Worm (Caenorhabditis elegans) whole organism, young adult: ENCODE measurements around the gene dss-1.

ENCODE experiments used
- akir-1 ChIP-seq: fragments of 200-800 bp; sonication (Bioruptor generic); optimal IDR thresholded peaks from 2 replicates; lab custom pipeline; 2018; ENCODE audit warnings: mild to moderate bottlenecking, missing genetic modification characterization, moderate library complexity, missing compliant biosample characterization
- aptf-2 ChIP-seq: fragments of 200-800 bp; sonication (Bioruptor generic); conservative IDR thresholded peaks from 2 replicates; pipeline ENCODE4 v1.3.6; 2022; ENCODE audit warnings: missing genetic modification reagents, missing genetic modification characterization, missing compliant biosample characterization
- bed-1 ChIP-seq: fragments of 200-800 bp; sonication (Bioruptor generic); IDR thresholded peaks from 2 replicates; pipeline ENCODE4 v1.3.6; 2022; ENCODE audit warnings: missing genetic modification reagents, missing genetic modification characterization, missing compliant biosample characterization
- dpl-1 ChIP-seq: fragments of 150-350 bp; optimal IDR thresholded peaks from 2 replicates; lab custom pipeline; 2014; ENCODE audit warnings: missing biosample characterization, missing genetic modification reagents, missing genetic modification characterization
- ekl-4 ChIP-seq: fragments of 200-800 bp; sonication (Bioruptor generic); IDR thresholded peaks from 2 replicates; pipeline ENCODE4 v1.3.6; 2022; ENCODE audit warnings: missing genetic modification reagents, missing genetic modification characterization, missing compliant biosample characterization
- let-607 ChIP-seq, 2 experiments: fragments of 200-800 bp in 1 of 2; sonication (Bioruptor generic) in 1 of 2; sonication (generic microtip) in 1 of 2; optimal IDR thresholded peaks; 2 replicates each; lab custom pipeline; 2016 to 2018; ENCODE audit warnings: mild to moderate bottlenecking in 2 of 2, missing compliant biosample characterization in 2 of 2, missing genetic modification characterization in 2 of 2, moderate library complexity in 2 of 2, missing genotype in 1 of 2
- lin-54 ChIP-seq: fragments of 200-800 bp; sonication (Bioruptor generic); optimal IDR thresholded peaks from 2 replicates; lab custom pipeline; 2018; ENCODE audit warnings: mild to moderate bottlenecking, missing genetic modification characterization, missing compliant biosample characterization
- lir-1 ChIP-seq: fragments of 200-800 bp; sonication (Bioruptor generic); conservative IDR thresholded peaks from 2 replicates; pipeline ENCODE4 v1.3.6; 2022; ENCODE audit warnings: missing genetic modification reagents, missing genetic modification characterization, missing compliant biosample characterization
- rcor-1 ChIP-seq: fragments of 200-800 bp; sonication (Bioruptor generic); IDR thresholded peaks from 2 replicates; pipeline ENCODE4 v1.3.6; 2022; ENCODE audit warnings: missing genetic modification reagents, missing genetic modification characterization, missing compliant biosample characterization
- unc-130 ChIP-seq: sonication (generic microtip); optimal IDR thresholded peaks from 2 replicates; lab custom pipeline; 2016; ENCODE audit warnings: missing genetic modification reagents, missing genetic modification characterization, missing compliant biosample characterization
- ztf-18 ChIP-seq: sonication (generic microtip); optimal IDR thresholded peaks from 2 replicates; lab custom pipeline; 2016; ENCODE audit warnings: missing genotype, mild to moderate bottlenecking, missing genetic modification characterization, missing compliant biosample characterization
- ztf-22 ChIP-seq: fragments of 200-800 bp; sonication (Bioruptor generic); optimal IDR thresholded peaks from 2 replicates; lab custom pipeline; 2018; ENCODE audit warnings: mild to moderate bottlenecking, missing genetic modification characterization, moderate library complexity, missing compliant biosample characterization
- ztf-28 ChIP-seq: fragments of 200-800 bp; sonication (Bioruptor generic); IDR thresholded peaks from 2 replicates; pipeline ENCODE4 v1.3.6; 2022; ENCODE audit warnings: missing genetic modification reagents, missing genetic modification characterization, missing compliant biosample characterization

DNA sequence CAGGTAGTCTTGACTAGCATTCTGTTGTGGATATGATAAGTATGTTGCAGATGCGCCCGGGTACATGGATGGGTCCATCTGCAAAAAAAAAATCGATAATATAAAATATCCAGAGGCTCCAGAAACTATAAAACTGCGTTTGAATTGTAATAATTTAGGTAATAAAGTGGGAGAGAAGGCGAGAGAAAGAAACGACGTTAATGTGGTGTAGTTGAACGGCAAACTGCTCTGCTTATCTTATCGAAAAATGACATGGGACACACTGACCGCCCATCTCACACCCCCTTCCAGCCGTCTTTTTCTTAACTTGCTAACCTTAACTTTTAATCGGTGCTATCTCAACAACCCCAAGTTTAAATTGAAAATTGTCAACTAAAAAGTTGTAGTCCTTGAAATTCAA lies 25.9 kb upstream of the dss-1 start:
- no peak for TF ChIP-seq bed-1 (GFP tag; lab: Robert Waterston, UW)
- no peak for TF ChIP-seq dpl-1
- no peak for TF ChIP-seq ekl-4 (GFP tag; lab: Robert Waterston, UW)
- TF ChIP-seq let-607 (tag; optimal IDR thresholded peaks at IDR 0.05; lab: Kevin White, UChicago), result no peak
- TF ChIP-seq unc-130 (GFP tag; lab: Kevin White, UChicago), result no peak
- no peak for TF ChIP-seq ztf-22 (GFP tag; lab: Kevin White, UChicago)
- no peak for TF ChIP-seq lir-1 (GFP tag; lab: Robert Waterston, UW)
- no peak for TF ChIP-seq ztf-18 (tag; lab: Kevin White, UChicago)
- TF ChIP-seq akir-1 (GFP tag; lab: Kevin White, UChicago), result no peak
- no peak for TF ChIP-seq aptf-2 (GFP tag; lab: Robert Waterston, UW)
- no peak for TF ChIP-seq ztf-28 (GFP tag; lab: Robert Waterston, UW)
- no peak for TF ChIP-seq rcor-1 (GFP tag; lab: Robert Waterston, UW)
- TF ChIP-seq lin-54, result no peak
